Worm (Caenorhabditis elegans): ENCODE measurements around the gene ZK355.2.

ce11 chrII:2967064-2967463, 43.3 kb downstream of the ZK355.2 start:
- TF ChIP-seq nhr-12 (tag; optimal IDR thresholded peaks at IDR 0.05) = no peak
- peak; percentile 95 for TF ChIP-seq pha-4 (tag; optimal IDR thresholded peaks at IDR 0.05)
- TF ChIP-seq zag-1 (tag; optimal IDR thresholded peaks at IDR 0.05) = no peak
- no peak for TF ChIP-seq ztf-4 (tag; optimal IDR thresholded peaks at IDR 0.05)
- no peak for TF ChIP-seq aly-2 (tag; optimal IDR thresholded peaks at IDR 0.05)
- TF ChIP-seq nhr-11 (tag; optimal IDR thresholded peaks at IDR 0.05) = no peak
- TF ChIP-seq nhr-28 (tag; optimal IDR thresholded peaks at IDR 0.05) = no peak
- TF ChIP-seq nhr-76 (tag; optimal IDR thresholded peaks at IDR 0.05) = no peak
- no peak for TF ChIP-seq nhr-23 (tag; optimal IDR thresholded peaks at IDR 0.05)

All from whole organism, L3 larva.